Fruit fly (Drosophila melanogaster): ENCODE results near the gene CG4194.

DNA sequence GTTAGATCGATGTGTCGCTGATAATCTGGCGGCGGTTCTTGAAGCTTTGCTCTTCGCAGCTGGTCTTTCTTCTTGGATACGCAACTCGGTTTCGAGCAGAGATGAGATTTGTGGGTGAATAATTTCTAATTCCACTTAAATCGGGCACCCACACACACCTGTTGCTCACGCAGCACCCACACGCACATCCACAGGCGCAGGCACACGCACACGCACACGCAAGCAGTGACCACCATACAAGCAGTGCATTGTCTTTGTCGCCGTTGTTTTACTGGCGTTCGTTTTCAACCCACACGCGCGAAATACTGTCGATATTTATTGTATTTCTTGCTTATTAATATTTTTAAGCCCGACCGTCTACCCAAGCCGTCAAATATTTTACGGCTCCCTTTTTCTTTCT lies 27.9 kb downstream of the CG4194 start:
- TF ChIP-seq dac (GFP tag; optimal IDR thresholded peaks at IDR 0.05): no peak
- peak; percentile 10 for TF ChIP-seq Sox14 (GFP tag; optimal IDR thresholded peaks at IDR 0.05)
- no peak for TF ChIP-seq CG15336 (GFP tag; IDR thresholded peaks at IDR 0.05)
- TF ChIP-seq lz (GFP tag; optimal IDR thresholded peaks at IDR 0.05): no peak
- no peak for TF ChIP-seq Gug (GFP tag; IDR thresholded peaks at IDR 0.05)
- no peak for TF ChIP-seq Ets96B (tag; optimal IDR thresholded peaks at IDR 0.05)
- no peak for TF ChIP-seq Eip93F (GFP tag; optimal IDR thresholded peaks at IDR 0.05)

Data from whole organism, prepupa.